Fruit fly (Drosophila melanogaster) whole organism, embryonic: ENCODE measurements around the gene CG17801.

Experiments used
- BtbVII ChIP-seq: fragments of 200-800 bp; sonication (Bioruptor generic); optimal IDR thresholded peaks from 3 replicates; lab custom pipeline; 2017; ENCODE audit warnings: missing biosample characterization, mild to moderate bottlenecking, missing genetic modification characterization
- CG10267 ChIP-seq: fragments of 200-800 bp; sonication (Bioruptor generic); optimal IDR thresholded peaks from 2 replicates; lab custom pipeline; 2018; ENCODE audit warnings: missing biosample characterization, mild to moderate bottlenecking, missing genetic modification characterization, moderate library complexity
- CG10979 ChIP-seq: fragments of 200-800 bp; sonication (Bioruptor generic); optimal IDR thresholded peaks from 2 replicates; lab custom pipeline; 2018; ENCODE audit warnings: missing biosample characterization, mild to moderate bottlenecking, missing genetic modification characterization, moderate library complexity
- CG11085 ChIP-seq: fragments of 200-800 bp; sonication (Bioruptor generic); IDR thresholded peaks from 2 replicates; pipeline ENCODE4 v1.3.6; 2022; ENCODE audit warnings: missing biosample characterization, missing genetic modification characterization
- CG11093 ChIP-seq: fragments of 200-800 bp; sonication (Bioruptor generic); IDR thresholded peaks from 3 replicates; pipeline ENCODE4 v1.3.6; 2022; ENCODE audit warnings: missing biosample characterization, missing genetic modification characterization
- CG11247 ChIP-seq: fragments of 200-800 bp; sonication (Bioruptor generic); IDR thresholded peaks from 2 replicates; pipeline ENCODE4 v1.3.6; 2022; ENCODE audit warnings: missing biosample characterization, missing genetic modification characterization
- CG12155 ChIP-seq: fragments of 200-800 bp; sonication (Bioruptor generic); optimal IDR thresholded peaks from 3 replicates; lab custom pipeline; 2016; ENCODE audit warnings: missing biosample characterization, missing genetic modification characterization
- CG14441 ChIP-seq: fragments of 200-800 bp; sonication (Bioruptor generic); IDR thresholded peaks from 2 replicates; pipeline ENCODE4 v1.3.6; 2022; ENCODE audit warnings: missing biosample characterization, missing genetic modification characterization
- CG16813 ChIP-seq: fragments of 200-800 bp; sonication (Bioruptor generic); IDR thresholded peaks from 3 replicates; pipeline ENCODE4 v1.3.6; 2022; ENCODE audit warnings: missing biosample characterization, missing genetic modification characterization; ENCODE audit not compliant: partially characterized antibody
- CG16815 ChIP-seq: fragments of 200-800 bp; sonication (Bioruptor generic); optimal IDR thresholded peaks from 3 replicates; lab custom pipeline; 2017; ENCODE audit warnings: missing biosample characterization, mild to moderate bottlenecking, missing genetic modification characterization
- CG17385 ChIP-seq: fragments of 200-800 bp; sonication (Bioruptor generic); optimal IDR thresholded peaks from 3 replicates; lab custom pipeline; 2018; ENCODE audit warnings: missing biosample characterization, mild to moderate bottlenecking, missing genetic modification characterization
- CG18764 ChIP-seq: fragments of 200-800 bp; sonication (Bioruptor generic); optimal IDR thresholded peaks from 3 replicates; lab custom pipeline; 2016; ENCODE audit warnings: missing biosample characterization, missing genetic modification characterization
- CG2678 ChIP-seq: fragments of 200-800 bp; sonication (Bioruptor generic); optimal IDR thresholded peaks from 3 replicates; lab custom pipeline; 2019; ENCODE audit warnings: missing biosample characterization, mild to moderate bottlenecking, missing genetic modification characterization, moderate library complexity
- CG2889 ChIP-seq: fragments of 200-800 bp; sonication (Bioruptor generic); IDR thresholded peaks from 3 replicates; pipeline ENCODE4 v1.3.6; 2022; ENCODE audit warnings: missing biosample characterization, missing genetic modification characterization
- CG31365 ChIP-seq: fragments of 200-800 bp; sonication (Bioruptor generic); optimal IDR thresholded peaks from 2 replicates; lab custom pipeline; 2018; ENCODE audit warnings: missing biosample characterization, mild to moderate bottlenecking, missing genetic modification characterization
- CG32767 ChIP-seq: fragments of 200-800 bp; sonication (Bioruptor generic); IDR thresholded peaks from 2 replicates; pipeline ENCODE4 v1.3.6; 2022; ENCODE audit warnings: missing biosample characterization, missing genetic modification characterization
- CG3407 ChIP-seq: fragments of 200-800 bp; sonication (Bioruptor generic); optimal IDR thresholded peaks from 2 replicates; lab custom pipeline; 2018; ENCODE audit warnings: missing biosample characterization, mild to moderate bottlenecking, missing genetic modification characterization
- CG34224 ChIP-seq: fragments of 200-800 bp; sonication (Bioruptor generic); IDR thresholded peaks from 3 replicates; pipeline ENCODE4 v1.3.6; 2022; ENCODE audit warnings: missing biosample characterization, missing genetic modification characterization; ENCODE audit not compliant: partially characterized antibody
- CG4707 ChIP-seq: fragments of 200-800 bp; sonication (Bioruptor generic); optimal IDR thresholded peaks from 2 replicates; lab custom pipeline; 2018; ENCODE audit warnings: missing biosample characterization, mild to moderate bottlenecking, missing genetic modification characterization, moderate library complexity
- CG4854 ChIP-seq: fragments of 200-800 bp; sonication (Bioruptor generic); optimal IDR thresholded peaks from 2 replicates; lab custom pipeline; 2016; ENCODE audit warnings: missing biosample characterization, missing genetic modification characterization, inconsistent platforms
- CG6254 ChIP-seq: fragments of 200-800 bp; sonication (Bioruptor generic); optimal IDR thresholded peaks from 3 replicates; lab custom pipeline; 2017; ENCODE audit warnings: mild to moderate bottlenecking, missing biosample characterization, missing genetic modification reagents, missing genetic modification characterization
- CG7271 ChIP-seq: fragments of 200-800 bp; sonication (Bioruptor generic); optimal IDR thresholded peaks from 2 replicates; lab custom pipeline; 2018; ENCODE audit warnings: missing biosample characterization, mild to moderate bottlenecking, missing genetic modification characterization, moderate library complexity
- CG8290 ChIP-seq, 3 experiments: fragments of 200-800 bp; sonication (Bioruptor generic); optimal IDR thresholded peaks; 2 replicates each; lab custom pipeline; 2016 to 2019; ENCODE audit warnings: missing biosample characterization in 3 of 3, missing genetic modification characterization in 3 of 3, mild to moderate bottlenecking in 2 of 3, moderate library complexity in 1 of 3
- CG8359 ChIP-seq: fragments of 200-800 bp; sonication (Bioruptor generic); optimal IDR thresholded peaks from 2 replicates; lab custom pipeline; 2017; ENCODE audit warnings: missing biosample characterization, mild to moderate bottlenecking, missing genetic modification characterization, borderline replicate concordance
- Dek ChIP-seq: fragments of 200-800 bp; sonication (Bioruptor generic); optimal IDR thresholded peaks from 3 replicates; lab custom pipeline; 2019; ENCODE audit warnings: missing biosample characterization, mild to moderate bottlenecking, missing genetic modification characterization, moderate library complexity
- Dfd ChIP-seq, 2 experiments: fragments of >200 bp; optimal IDR thresholded peaks; 2 replicates each; lab custom pipeline; 2017; ENCODE audit warnings: missing biosample characterization in 2 of 2, missing genetic modification characterization in 2 of 2
- Gug ChIP-seq: fragments of 200-800 bp; sonication (Bioruptor generic); IDR thresholded peaks from 4 replicates; pipeline ENCODE4 v1.3.6; 2022; ENCODE audit warnings: missing biosample characterization, missing genetic modification characterization
- Hr78 ChIP-seq, 2 experiments: fragments of 200-800 bp in 1 of 2; fragments of >200 bp in 1 of 2; sonication (Bioruptor generic) in 1 of 2; optimal IDR thresholded peaks; 2 replicates each; lab custom pipeline; 2017 to 2019; ENCODE audit warnings: missing biosample characterization in 2 of 2, missing genetic modification characterization in 2 of 2, mild to moderate bottlenecking in 1 of 2, moderate library complexity in 1 of 2
- MESR4 ChIP-seq: fragments of 200-800 bp; sonication (Bioruptor generic); optimal IDR thresholded peaks from 2 replicates; lab custom pipeline; 2018; ENCODE audit warnings: missing biosample characterization, mild to moderate bottlenecking, missing genetic modification characterization, moderate library complexity
- Med ChIP-seq: fragments of 200-800 bp; sonication (Bioruptor generic); peaks from one replicate; lab custom pipeline; 2016; ENCODE audit warnings: missing biosample characterization, missing genetic modification characterization, mild to moderate bottlenecking, inconsistent platforms, moderate library complexity
- Meics ChIP-seq: fragments of 200-800 bp; sonication (Bioruptor generic); optimal IDR thresholded peaks from 2 replicates; lab custom pipeline; 2017; ENCODE audit warnings: missing biosample characterization, mild to moderate bottlenecking, missing genetic modification characterization
- NC2α ChIP-seq: fragments of 200-800 bp; sonication (Bioruptor generic); optimal IDR thresholded peaks from 2 replicates; lab custom pipeline; 2016; ENCODE audit warnings: missing biosample characterization, missing genetic modification characterization
- Opbp ChIP-seq: fragments of 200-800 bp; sonication (Bioruptor generic); IDR thresholded peaks from 3 replicates; pipeline ENCODE4 v1.3.6; 2022; ENCODE audit warnings: missing biosample characterization, missing genetic modification characterization; ENCODE audit not compliant: partially characterized antibody
- Xbp1 ChIP-seq: fragments of 200-800 bp; sonication (Bioruptor generic); optimal IDR thresholded peaks from 3 replicates; lab custom pipeline; 2016; ENCODE audit warnings: missing biosample characterization, mild to moderate bottlenecking, missing genetic modification characterization
- cas ChIP-seq: fragments of 200-800 bp; sonication (Bioruptor generic); IDR thresholded peaks from 2 replicates; pipeline ENCODE4 v1.3.6; 2022; ENCODE audit warnings: missing biosample characterization, missing genetic modification characterization
- eyg ChIP-seq: fragments of 200-800 bp; sonication (Bioruptor generic); optimal IDR thresholded peaks from 3 replicates; lab custom pipeline; 2016; ENCODE audit warnings: missing biosample characterization, missing genetic modification characterization
- fd102C ChIP-seq: fragments of 200-800 bp; sonication (Bioruptor generic); optimal IDR thresholded peaks from 2 replicates; lab custom pipeline; 2018; ENCODE audit warnings: missing biosample characterization, mild to moderate bottlenecking, missing genetic modification characterization, moderate library complexity
- gem ChIP-seq: fragments of 200-800 bp; sonication (Bioruptor generic); optimal IDR thresholded peaks from 2 replicates; lab custom pipeline; 2019; ENCODE audit warnings: missing biosample characterization, mild to moderate bottlenecking, missing genetic modification characterization, moderate library complexity
- knrl ChIP-seq: fragments of 200-800 bp; sonication (Bioruptor generic); IDR thresholded peaks from 3 replicates; pipeline ENCODE4 v1.3.6; 2022; ENCODE audit warnings: missing biosample characterization, missing genetic modification characterization; ENCODE audit not compliant: partially characterized antibody
- pb ChIP-seq: fragments of 200-800 bp; sonication (Bioruptor generic); optimal IDR thresholded peaks from 3 replicates; lab custom pipeline; 2016; ENCODE audit warnings: missing biosample characterization, missing genetic modification characterization
- pita ChIP-seq: fragments of 200-800 bp; sonication (Bioruptor generic); optimal IDR thresholded peaks from 2 replicates; lab custom pipeline; 2017; ENCODE audit warnings: missing biosample characterization, mild to moderate bottlenecking, missing genetic modification characterization
- psq ChIP-seq: fragments of 200-800 bp; sonication (Bioruptor generic); optimal IDR thresholded peaks from 2 replicates; lab custom pipeline; 2017; ENCODE audit warnings: missing biosample characterization, missing genetic modification characterization
- ranshi ChIP-seq: fragments of 200-800 bp; sonication (Bioruptor generic); IDR thresholded peaks from 2 replicates; pipeline ENCODE4 v1.3.6; 2022; ENCODE audit warnings: missing biosample characterization, missing genetic modification characterization
- sc ChIP-seq, 3 experiments: fragments of >200 bp in 2 of 3; fragments of 200-800 bp in 1 of 3; sonication (Bioruptor generic) in 1 of 3; optimal IDR thresholded peaks; 2 replicates in 2 of 3; 3 replicates in 1 of 3; lab custom pipeline; 2017; ENCODE audit warnings: mild to moderate bottlenecking in 1 of 3, missing biosample characterization in 1 of 3, missing genetic modification characterization in 1 of 3, missing genetic modification reagents in 1 of 3
- sd ChIP-seq: fragments of 200-800 bp; sonication (Bioruptor generic); optimal IDR thresholded peaks from 3 replicates; lab custom pipeline; 2018; ENCODE audit warnings: missing biosample characterization, mild to moderate bottlenecking, missing genetic modification characterization, moderate library complexity
- slbo ChIP-seq: fragments of 200-800 bp; sonication (Bioruptor generic); IDR thresholded peaks from 2 replicates; pipeline ENCODE4 v1.3.6; 2022; ENCODE audit warnings: missing biosample characterization, missing genetic modification characterization
- sqz ChIP-seq: fragments of 200-800 bp; sonication (Bioruptor generic); optimal IDR thresholded peaks from 3 replicates; lab custom pipeline; 2018; ENCODE audit warnings: missing biosample characterization, mild to moderate bottlenecking, missing genetic modification characterization
- ssp ChIP-seq: fragments of 200-800 bp; sonication (Bioruptor generic); IDR thresholded peaks from 2 replicates; pipeline ENCODE4 v1.3.6; 2022; ENCODE audit warnings: missing biosample characterization, missing genetic modification characterization
- tx ChIP-seq: fragments of 200-800 bp; sonication (Bioruptor generic); optimal IDR thresholded peaks from 2 replicates; lab custom pipeline; 2016; ENCODE audit warnings: missing biosample characterization, missing genetic modification characterization
- unc-4 ChIP-seq: fragments of 200-800 bp; sonication (Bioruptor generic); IDR thresholded peaks from 2 replicates; pipeline ENCODE4 v1.3.6; 2022; ENCODE audit warnings: missing biosample characterization, missing genetic modification characterization; ENCODE audit not compliant: partially characterized antibody

CG17801 gene

dm6 chr3R:17818803-17819202, 11.9 kb upstream of the CG17801 start (continued):
- TF ChIP-seq CG2678 (tag; lab: Kevin White, UChicago), result peak; percentile 57
- TF ChIP-seq tx (GFP tag; lab: Kevin White, UChicago), result no peak
- no peak for TF ChIP-seq CG16815
- TF ChIP-seq Xbp1, result peak; percentile 30
- TF ChIP-seq Med (GFP tag; lab: Kevin White, UChicago), result no peak
- TF ChIP-seq CG10979 (tag; lab: Kevin White, UChicago), result no peak
- no peak for TF ChIP-seq CG11085
- no peak for TF ChIP-seq CG31365 (tag; lab: Kevin White, UChicago)
- TF ChIP-seq sc (optimal IDR thresholded peaks at IDR 0.05; lab: Kevin White, UChicago), result no peak
- no peak for TF ChIP-seq sc (GFP tag; optimal IDR thresholded peaks at IDR 0.05; lab: Kevin White, UChicago)
- no peak for TF ChIP-seq Hr78 (GFP tag; optimal IDR thresholded peaks at IDR 0.05; lab: Kevin White, UChicago)
- no peak for TF ChIP-seq psq (GFP tag; lab: Kevin White, UChicago)
- TF ChIP-seq eyg (GFP tag; lab: Kevin White, UChicago), result no peak
- TF ChIP-seq Gug, result no peak
- peak; percentile 5 for TF ChIP-seq CG12155 (GFP tag; lab: Kevin White, UChicago)
- TF ChIP-seq CG34224, result no peak
- no peak for TF ChIP-seq CG14441 (GFP tag; lab: Robert Waterston, UW)
- TF ChIP-seq BtbVII (GFP tag; lab: Kevin White, UChicago), result no peak
- TF ChIP-seq gem (tag; lab: Kevin White, UChicago), result peak; percentile 62
- TF ChIP-seq CG6254 (GFP tag; lab: Kevin White, UChicago), result no peak
- TF ChIP-seq MESR4 (GFP tag; lab: Kevin White, UChicago), result no peak
- TF ChIP-seq CG7271, result no peak
- no peak for TF ChIP-seq pita (GFP tag; lab: Kevin White, UChicago)
- peak; percentile 53 for TF ChIP-seq Meics
- TF ChIP-seq pb (GFP tag; lab: Kevin White, UChicago), result no peak
- no peak for TF ChIP-seq CG2889
- no peak for TF ChIP-seq ranshi (GFP tag; lab: Robert Waterston, UW)
- no peak for TF ChIP-seq sqz (GFP tag; lab: Kevin White, UChicago)
- TF ChIP-seq slbo (GFP tag; lab: Robert Waterston, UW), result peak; percentile 60
- no peak for TF ChIP-seq CG10267
- TF ChIP-seq CG17385 (GFP tag; lab: Kevin White, UChicago), result peak; percentile 17
- no peak for TF ChIP-seq CG4854
- no peak for TF ChIP-seq CG16813 (GFP tag; lab: Robert Waterston, UW)
- no peak for TF ChIP-seq unc-4 (GFP tag; lab: Robert Waterston, UW)
- no peak for TF ChIP-seq CG8290 (GFP tag; optimal IDR thresholded peaks at IDR 0.05; lab: Kevin White, UChicago)
- peak in 1 of 2 experiments; percentile 50 for TF ChIP-seq CG8290 (tag; optimal IDR thresholded peaks at IDR 0.05; lab: Kevin White, UChicago)
- no peak for TF ChIP-seq CG8359 (GFP tag; lab: Kevin White, UChicago)
- TF ChIP-seq CG18764 (GFP tag; lab: Kevin White, UChicago), result no peak
- TF ChIP-seq fd102C (GFP tag; lab: Kevin White, UChicago), result no peak
- no peak for TF ChIP-seq sd (tag; lab: Kevin White, UChicago)
- no peak for TF ChIP-seq knrl (GFP tag; lab: Robert Waterston, UW)
- peak; percentile 13 for TF ChIP-seq Dek
- TF ChIP-seq ssp (GFP tag; lab: Robert Waterston, UW), result no peak
- TF ChIP-seq Dfd (GFP tag; optimal IDR thresholded peaks at IDR 0.05; lab: Kevin White, UChicago), result no peak
- no peak for TF ChIP-seq cas (GFP tag; lab: Robert Waterston, UW)
- peak; percentile 16; the same call in 1 of the 2 replicates for TF ChIP-seq CG11247 (GFP tag; lab: Robert Waterston, UW)
- TF ChIP-seq Opbp (GFP tag; lab: Robert Waterston, UW), result no peak
- no peak for TF ChIP-seq CG3407
- TF ChIP-seq CG11093 (GFP tag; lab: Robert Waterston, UW), result no peak
- TF ChIP-seq CG4707 (GFP tag; lab: Kevin White, UChicago), result no peak
- TF ChIP-seq CG32767 (GFP tag; lab: Robert Waterston, UW), result no peak
- TF ChIP-seq NC2α (GFP tag; lab: Kevin White, UChicago), result no peak
